Worm (Caenorhabditis elegans) whole organism, late embryonic: Measurements from ENCODE around the gene Y41C4A.8.

ENCODE experiments used
- C38D4.7 ChIP-seq: fragments of 200-800 bp; sonication (Bioruptor generic); optimal IDR thresholded peaks from 2 replicates; lab custom pipeline; 2018; ENCODE audit warnings: mild to moderate bottlenecking, missing genetic modification characterization, moderate library complexity, missing compliant biosample characterization
- ama-1 ChIP-seq: fragments of 150-350 bp; optimal IDR thresholded peaks from 2 replicates; lab custom pipeline; 2014
- ceh-9 ChIP-seq: sonication (generic microtip); optimal IDR thresholded peaks from 2 replicates; lab custom pipeline; 2016; ENCODE audit warnings: mild to moderate bottlenecking, missing genetic modification characterization, inconsistent platforms, missing compliant biosample characterization
- dve-1 ChIP-seq: sonication (generic microtip); optimal IDR thresholded peaks from 2 replicates; lab custom pipeline; 2017; ENCODE audit warnings: antibody characterized with exemption, mild to moderate bottlenecking, missing genetic modification characterization, missing compliant biosample characterization
- pag-3 ChIP-seq: sonication (generic microtip); optimal IDR thresholded peaks from 2 replicates; lab custom pipeline; 2016; ENCODE audit warnings: missing compliant biosample characterization, missing genetic modification characterization, borderline replicate concordance
- pha-4 ChIP-seq: fragments of 150-350 bp; optimal IDR thresholded peaks from 2 replicates; lab custom pipeline; 2018; ENCODE audit warnings: missing biosample characterization, missing genetic modification reagents, missing genetic modification characterization
- syd-9 ChIP-seq: sonication (generic microtip); optimal IDR thresholded peaks from 2 replicates; lab custom pipeline; 2016; ENCODE audit warnings: mild to moderate bottlenecking, missing genetic modification characterization, moderate library complexity, missing compliant biosample characterization
- tbx-2 ChIP-seq: sonication (generic microtip); optimal IDR thresholded peaks from 2 replicates; lab custom pipeline; 2016; ENCODE audit warnings: missing genetic modification characterization, missing compliant biosample characterization
- unc-86 ChIP-seq: sonication (generic microtip); optimal IDR thresholded peaks from 2 replicates; lab custom pipeline; 2016; ENCODE audit warnings: missing genetic modification characterization, missing compliant biosample characterization

- no peak for TF ChIP-seq unc-86 (tag; lab: Kevin White, UChicago)
- no peak for TF ChIP-seq pha-4 (tag; lab: Kevin White, UChicago)
- TF ChIP-seq ama-1 = no peak
- no peak for TF ChIP-seq tbx-2
- TF ChIP-seq C38D4.7 (GFP tag; lab: Kevin White, UChicago) = no peak
- TF ChIP-seq syd-9 = no peak
- TF ChIP-seq dve-1 = no peak
- TF ChIP-seq pag-3 (tag; lab: Kevin White, UChicago) = no peak
- no peak for TF ChIP-seq ceh-9
These were observed 18.4 kb upstream of the Y41C4A.8 start for ce11 chrIII:11727010-11727409.
